Fruit fly (Drosophila melanogaster): ENCODE results near the gene CG14204.

dm6 chrX:19605915-19606314, 22.5 kb downstream of the CG14204 start:
- TF ChIP-seq kay (GFP tag; ENCODE audit: borderline replicate concordance) (no peak), CG5204 (GFP tag; optimal IDR thresholded peaks at IDR 0.05) (no peak), pad (GFP tag; optimal IDR thresholded peaks at IDR 0.05) (peak; percentile 51), cnc (optimal IDR thresholded peaks at IDR 0.05) (no peak), CG12768 (GFP tag; optimal IDR thresholded peaks at IDR 0.05) (no peak), cic (GFP tag; optimal IDR thresholded peaks at IDR 0.05) (no peak), Clk (GFP tag; optimal IDR thresholded peaks at IDR 0.05) (no peak)

All from whole organism, adult.